Fruit fly (Drosophila melanogaster) whole organism, embryonic: ENCODE results near the gene dx.

Source experiments
- Ada2b ChIP-seq: fragments of 200-800 bp; sonication (Bioruptor generic); IDR thresholded peaks from 2 replicates; pipeline ENCODE4 v1.3.6; 2022; ENCODE audit warnings: missing biosample characterization, missing genetic modification characterization
- Asciz ChIP-seq: fragments of 200-800 bp; sonication (Bioruptor generic); optimal IDR thresholded peaks from 2 replicates; lab custom pipeline; 2017; ENCODE audit warnings: missing biosample characterization, mild to moderate bottlenecking, missing genetic modification characterization, missing genetic modification reagents
- Bgb ChIP-seq: fragments of 200-800 bp; sonication (Bioruptor generic); IDR thresholded peaks from 2 replicates; pipeline ENCODE4 v1.3.6; 2022; ENCODE audit warnings: missing biosample characterization, missing genetic modification characterization; ENCODE audit not compliant: partially characterized antibody
- CG11085 ChIP-seq: fragments of 200-800 bp; sonication (Bioruptor generic); IDR thresholded peaks from 2 replicates; pipeline ENCODE4 v1.3.6; 2022; ENCODE audit warnings: missing biosample characterization, missing genetic modification characterization
- CG12299 ChIP-seq: fragments of 200-800 bp; sonication (Bioruptor generic); optimal IDR thresholded peaks from 2 replicates; lab custom pipeline; 2018; ENCODE audit warnings: missing biosample characterization, mild to moderate bottlenecking, missing genetic modification characterization
- CG1233 ChIP-seq: fragments of 200-800 bp; sonication (Bioruptor generic); optimal IDR thresholded peaks from 4 replicates; lab custom pipeline; 2018; ENCODE audit warnings: missing biosample characterization, mild to moderate bottlenecking, missing genetic modification characterization
- CG12391 ChIP-seq: fragments of 200-800 bp; sonication (Bioruptor generic); optimal IDR thresholded peaks from 3 replicates; lab custom pipeline; 2018; ENCODE audit warnings: missing biosample characterization, mild to moderate bottlenecking, missing genetic modification characterization, moderate library complexity
- CG14860 ChIP-seq: fragments of 200-800 bp; sonication (Bioruptor generic); IDR thresholded peaks from 3 replicates; pipeline ENCODE4 v1.3.6; 2022; ENCODE audit warnings: missing biosample characterization, missing genetic modification characterization; ENCODE audit not compliant: partially characterized antibody
- CG1602 ChIP-seq: fragments of 200-800 bp; sonication (Bioruptor generic); optimal IDR thresholded peaks from 3 replicates; lab custom pipeline; 2016; ENCODE audit warnings: missing biosample characterization, missing genetic modification characterization
- CG16815 ChIP-seq: fragments of 200-800 bp; sonication (Bioruptor generic); optimal IDR thresholded peaks from 3 replicates; lab custom pipeline; 2017; ENCODE audit warnings: missing biosample characterization, mild to moderate bottlenecking, missing genetic modification characterization
- CG17328 ChIP-seq: fragments of 200-800 bp; sonication (Bioruptor generic); IDR thresholded peaks from 2 replicates; pipeline ENCODE4 v1.3.6; 2022; ENCODE audit warnings: missing biosample characterization, missing genetic modification characterization
- CG18262 ChIP-seq: fragments of 200-800 bp; optimal IDR thresholded peaks from 3 replicates; lab custom pipeline; 2019; ENCODE audit warnings: missing biosample characterization, mild to moderate bottlenecking, missing genetic modification characterization, moderate library complexity
- CG2199 ChIP-seq: fragments of 200-800 bp; sonication (Bioruptor generic); IDR thresholded peaks from 3 replicates; pipeline ENCODE4 v1.3.6; 2022; ENCODE audit warnings: missing biosample characterization, missing genetic modification characterization
- CG2202 ChIP-seq: fragments of 200-800 bp; sonication (Bioruptor generic); optimal IDR thresholded peaks from 2 replicates; lab custom pipeline; 2018; ENCODE audit warnings: missing biosample characterization, mild to moderate bottlenecking, missing genetic modification characterization
- CG30403 ChIP-seq: fragments of 200-800 bp; sonication (Bioruptor generic); optimal IDR thresholded peaks from 3 replicates; lab custom pipeline; 2016; ENCODE audit warnings: missing biosample characterization, missing genetic modification characterization
- CG3065 ChIP-seq: fragments of 200-800 bp; sonication (Bioruptor generic); optimal IDR thresholded peaks from 2 replicates; lab custom pipeline; 2016; ENCODE audit warnings: missing biosample characterization, missing genetic modification characterization
- CG3281 ChIP-seq: fragments of 200-800 bp; sonication (Bioruptor generic); optimal IDR thresholded peaks from 3 replicates; lab custom pipeline; 2017; ENCODE audit warnings: missing biosample characterization, mild to moderate bottlenecking, missing genetic modification characterization
- CG33213 ChIP-seq: fragments of 200-800 bp; sonication (Bioruptor generic); optimal IDR thresholded peaks from 3 replicates; lab custom pipeline; 2016; ENCODE audit warnings: missing biosample characterization, missing genetic modification characterization
- CG33557 ChIP-seq: fragments of 200-800 bp; sonication (Bioruptor generic); optimal IDR thresholded peaks from 2 replicates; lab custom pipeline; 2019; ENCODE audit warnings: missing biosample characterization, mild to moderate bottlenecking, missing genetic modification characterization, moderate library complexity
- CG3847 ChIP-seq: fragments of 200-800 bp; sonication (Bioruptor generic); IDR thresholded peaks from 2 replicates; pipeline ENCODE4 v1.3.6; 2022; ENCODE audit warnings: missing biosample characterization, missing genetic modification characterization
- CG4707 ChIP-seq: fragments of 200-800 bp; sonication (Bioruptor generic); optimal IDR thresholded peaks from 2 replicates; lab custom pipeline; 2018; ENCODE audit warnings: missing biosample characterization, mild to moderate bottlenecking, missing genetic modification characterization, moderate library complexity
- CG7556 ChIP-seq: fragments of 200-800 bp; sonication (Bioruptor generic); optimal IDR thresholded peaks from 2 replicates; lab custom pipeline; 2017; ENCODE audit warnings: missing biosample characterization, mild to moderate bottlenecking, missing genetic modification characterization
- D ChIP-seq, 2 experiments: fragments of 200-800 bp in 1 of 2; fragments of >200 bp in 1 of 2; sonication (Bioruptor generic) in 1 of 2; optimal IDR thresholded peaks; 2 replicates in 1 of 2; 3 replicates in 1 of 2; lab custom pipeline; 2017; ENCODE audit warnings: mild to moderate bottlenecking in 1 of 2, missing biosample characterization in 1 of 2, missing genetic modification characterization in 1 of 2, missing genetic modification reagents in 1 of 2
- D19B ChIP-seq: fragments of 200-800 bp; sonication (Bioruptor generic); optimal IDR thresholded peaks from 2 replicates; lab custom pipeline; 2017; ENCODE audit warnings: missing biosample characterization, mild to moderate bottlenecking, missing genetic modification characterization
- Dll ChIP-seq: fragments of 200-800 bp; sonication (Bioruptor generic); IDR thresholded peaks from 4 replicates; pipeline ENCODE4 v1.3.6; 2022; ENCODE audit warnings: missing biosample characterization, missing genetic modification characterization; ENCODE audit not compliant: partially characterized antibody
- Fer3 ChIP-seq: fragments of 200-800 bp; sonication (Bioruptor generic); optimal IDR thresholded peaks from 2 replicates; lab custom pipeline; 2018; ENCODE audit warnings: missing biosample characterization, mild to moderate bottlenecking, missing genetic modification characterization, moderate library complexity
- HLHmδ ChIP-seq: fragments of 200-800 bp; sonication (Bioruptor generic); optimal IDR thresholded peaks from 2 replicates; lab custom pipeline; 2018; ENCODE audit warnings: missing biosample characterization, mild to moderate bottlenecking, missing genetic modification characterization, moderate library complexity
- Nf-YB ChIP-seq: fragments of 200-800 bp; sonication (Bioruptor generic); optimal IDR thresholded peaks from 3 replicates; lab custom pipeline; 2019; ENCODE audit warnings: missing biosample characterization, mild to moderate bottlenecking, missing genetic modification characterization, moderate library complexity
- Side ChIP-seq: fragments of 200-800 bp; sonication (Bioruptor generic); optimal IDR thresholded peaks from 2 replicates; lab custom pipeline; 2016; ENCODE audit warnings: missing biosample characterization, missing genetic modification characterization
- Xrp1 ChIP-seq: fragments of 200-800 bp; sonication (Bioruptor generic); IDR thresholded peaks from 2 replicates; pipeline ENCODE4 v1.3.6; 2022; ENCODE audit warnings: missing biosample characterization, missing genetic modification characterization
- al ChIP-seq: fragments of 200-800 bp; sonication (Bioruptor generic); IDR thresholded peaks from 2 replicates; pipeline ENCODE4 v1.3.6; 2022; ENCODE audit warnings: missing biosample characterization, missing genetic modification characterization
- bigmax ChIP-seq: fragments of 200-800 bp; sonication (Bioruptor generic); optimal IDR thresholded peaks from 2 replicates; lab custom pipeline; 2018; ENCODE audit warnings: missing biosample characterization, mild to moderate bottlenecking, missing genetic modification characterization
- dm ChIP-seq: fragments of 200-800 bp; sonication (Bioruptor generic); optimal IDR thresholded peaks from 3 replicates; lab custom pipeline; 2016; ENCODE audit warnings: missing biosample characterization, missing genetic modification characterization
- emc ChIP-seq: fragments of 200-800 bp; sonication (Bioruptor generic); optimal IDR thresholded peaks from 2 replicates; lab custom pipeline; 2016; ENCODE audit warnings: missing biosample characterization, missing genetic modification characterization
- exex ChIP-seq: fragments of 200-800 bp; sonication (Bioruptor generic); optimal IDR thresholded peaks from 4 replicates; lab custom pipeline; 2018; ENCODE audit warnings: missing biosample characterization, mild to moderate bottlenecking, missing genetic modification characterization, moderate library complexity
- gcm2 ChIP-seq: fragments of 200-800 bp; sonication (Bioruptor generic); optimal IDR thresholded peaks from 2 replicates; lab custom pipeline; 2016; ENCODE audit warnings: missing biosample characterization, missing genetic modification characterization
- gsb-n ChIP-seq: fragments of 200-800 bp; sonication (Bioruptor generic); optimal IDR thresholded peaks from 3 replicates; lab custom pipeline; 2018; ENCODE audit warnings: missing biosample characterization, mild to moderate bottlenecking, missing genetic modification characterization
- nau ChIP-seq: fragments of 200-800 bp; sonication (Bioruptor generic); optimal IDR thresholded peaks from 3 replicates; lab custom pipeline; 2017; ENCODE audit warnings: missing biosample characterization, mild to moderate bottlenecking, missing genetic modification characterization, missing genetic modification reagents
- nom ChIP-seq: fragments of 200-800 bp; sonication (Bioruptor generic); optimal IDR thresholded peaks from 2 replicates; lab custom pipeline; 2017; ENCODE audit warnings: missing biosample characterization, missing genetic modification characterization, mild to moderate bottlenecking, moderate library complexity, missing genetic modification reagents
- odd ChIP-seq: fragments of 200-800 bp; sonication (Bioruptor generic); optimal IDR thresholded peaks from 2 replicates; lab custom pipeline; 2017; ENCODE audit warnings: missing biosample characterization, mild to moderate bottlenecking, missing genetic modification characterization
- onecut ChIP-seq: fragments of 200-800 bp; sonication (Bioruptor generic); IDR thresholded peaks from 2 replicates; pipeline ENCODE4 v1.3.6; 2022; ENCODE audit warnings: missing biosample characterization, missing genetic modification characterization
- otp ChIP-seq: fragments of 200-800 bp; sonication (Bioruptor generic); IDR thresholded peaks from 3 replicates; pipeline ENCODE4, ENCODE4 v1.3.6; 2022; ENCODE audit warnings: missing biosample characterization, missing genetic modification characterization
- pita ChIP-seq: fragments of 200-800 bp; sonication (Bioruptor generic); optimal IDR thresholded peaks from 2 replicates; lab custom pipeline; 2017; ENCODE audit warnings: missing biosample characterization, mild to moderate bottlenecking, missing genetic modification characterization
- pros ChIP-seq: fragments of 200-800 bp; sonication (Bioruptor generic); optimal IDR thresholded peaks from 3 replicates; lab custom pipeline; 2019; ENCODE audit warnings: missing biosample characterization, mild to moderate bottlenecking, missing genetic modification characterization, moderate library complexity
- schlank ChIP-seq: fragments of 200-800 bp; sonication (Bioruptor generic); optimal IDR thresholded peaks from 2 replicates; lab custom pipeline; 2018; ENCODE audit warnings: missing biosample characterization, mild to moderate bottlenecking, missing genetic modification characterization
- sug ChIP-seq: fragments of 200-800 bp; optimal IDR thresholded peaks from 2 replicates; lab custom pipeline; 2019; ENCODE audit warnings: missing biosample characterization, mild to moderate bottlenecking, missing genetic modification characterization, moderate library complexity
- twi ChIP-seq: fragments of 200-800 bp; optimal IDR thresholded peaks from 2 replicates; lab custom pipeline; 2019; ENCODE audit warnings: missing biosample characterization, mild to moderate bottlenecking, missing genetic modification characterization, moderate library complexity
- unpg ChIP-seq: fragments of 200-800 bp; sonication (Bioruptor generic); optimal IDR thresholded peaks from 3 replicates; lab custom pipeline; 2018; ENCODE audit warnings: missing biosample characterization, mild to moderate bottlenecking, missing genetic modification characterization, moderate library complexity
- usp ChIP-seq: fragments of >200 bp; optimal IDR thresholded peaks from 2 replicates; lab custom pipeline; 2017; ENCODE audit warnings: missing biosample characterization, missing genetic modification characterization
- vfl ChIP-seq: fragments of 200-800 bp; sonication (Bioruptor generic); optimal IDR thresholded peaks from 2 replicates; lab custom pipeline; 2016; ENCODE audit warnings: missing biosample characterization, missing genetic modification characterization
- wdn ChIP-seq: fragments of 200-800 bp; sonication (Bioruptor generic); IDR thresholded peaks from 2 replicates; pipeline ENCODE4 v1.3.6; 2022; ENCODE audit warnings: missing biosample characterization, missing genetic modification characterization

dx gene

DNA sequence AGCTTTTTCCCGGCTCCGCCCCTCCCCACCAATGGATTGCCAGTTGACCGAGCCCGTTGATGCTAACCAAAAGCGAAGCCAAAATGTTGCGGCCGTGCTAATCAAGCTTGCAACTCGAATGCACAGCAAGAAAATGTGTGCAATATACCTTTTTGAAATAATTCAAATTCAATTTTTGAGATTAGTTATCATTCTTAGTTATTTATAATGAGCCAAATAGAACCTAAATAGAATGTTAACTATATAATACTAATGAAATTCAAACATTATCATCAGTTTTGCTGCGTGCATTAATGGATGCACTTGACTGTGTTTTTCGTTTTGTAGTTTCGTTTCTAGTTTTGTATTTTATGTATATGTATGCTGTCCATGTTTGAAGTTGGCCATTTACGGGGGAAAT, 8.5 kb downstream of the dx start (continued):
- TF ChIP-seq onecut: 0 out of 2 replicates have a peak, but pooled peaks have one; percentile 29
- TF ChIP-seq D19B: no peak
- TF ChIP-seq Xrp1 (GFP tag; lab: Robert Waterston, UW): peak; percentile 55
- TF ChIP-seq odd (GFP tag; lab: Kevin White, UChicago): no peak
- no peak for TF ChIP-seq CG12299 (tag; lab: Kevin White, UChicago)
- no peak for TF ChIP-seq nom
- no peak for TF ChIP-seq schlank (tag; lab: Kevin White, UChicago)
- no peak for TF ChIP-seq sug (tag; lab: Kevin White, UChicago)
- TF ChIP-seq Asciz (GFP tag; lab: Kevin White, UChicago): no peak
- TF ChIP-seq CG16815 (GFP tag; lab: Kevin White, UChicago): no peak
- TF ChIP-seq Ada2b: 0 out of 2 replicates have a peak, but pooled peaks have one; percentile 28
- no peak for TF ChIP-seq CG1233 (GFP tag; lab: Kevin White, UChicago)
- TF ChIP-seq CG33557 (GFP tag; lab: Kevin White, UChicago): no peak
- no peak for TF ChIP-seq usp (GFP tag; lab: Kevin White, UChicago)
- no peak for TF ChIP-seq Dll
- peak; percentile 27 for TF ChIP-seq CG30403 (GFP tag; lab: Kevin White, UChicago)
- TF ChIP-seq Side: no peak
- TF ChIP-seq CG3065: no peak
- no peak for TF ChIP-seq D (optimal IDR thresholded peaks at IDR 0.05; lab: Kevin White, UChicago)
- TF ChIP-seq D (GFP tag; optimal IDR thresholded peaks at IDR 0.05; lab: Kevin White, UChicago): no peak
- no peak for TF ChIP-seq CG3281 (GFP tag; lab: Kevin White, UChicago)
- TF ChIP-seq exex (tag; lab: Kevin White, UChicago): no peak
- TF ChIP-seq CG2202 (tag; lab: Kevin White, UChicago): no peak
- TF ChIP-seq vfl (GFP tag; lab: Kevin White, UChicago): no peak
- TF ChIP-seq CG7556: peak; percentile 31
- no peak for TF ChIP-seq CG2199 (GFP tag; lab: Robert Waterston, UW)
- TF ChIP-seq Fer3 (tag; lab: Kevin White, UChicago): peak; percentile 1
- no peak for TF ChIP-seq pita (GFP tag; lab: Kevin White, UChicago)
- TF ChIP-seq twi (tag; lab: Kevin White, UChicago): no peak
- TF ChIP-seq bigmax (GFP tag; lab: Kevin White, UChicago): no peak
- TF ChIP-seq CG33213 (GFP tag; lab: Kevin White, UChicago): no peak
- peak; percentile 67 for TF ChIP-seq unpg
- no peak for TF ChIP-seq wdn (GFP tag; lab: Robert Waterston, UW)
- no peak for TF ChIP-seq CG11085 (GFP tag; lab: Robert Waterston, UW)
- no peak for TF ChIP-seq al (GFP tag; lab: Robert Waterston, UW)
- peak; percentile 54; the same call in 1 of the 3 replicates for TF ChIP-seq otp (GFP tag; lab: Robert Waterston, UW)
- TF ChIP-seq gcm2: no peak
- no peak for TF ChIP-seq CG4707 (GFP tag; lab: Kevin White, UChicago)
- TF ChIP-seq CG17328 (GFP tag; lab: Robert Waterston, UW): peak; percentile 40; the same call in 1 of the 2 replicates
- peak; percentile 14 for TF ChIP-seq gsb-n (tag; lab: Kevin White, UChicago)
- TF ChIP-seq pros (GFP tag; lab: Kevin White, UChicago): no peak
- TF ChIP-seq CG18262: peak; percentile 35
- no peak for TF ChIP-seq Nf-YB (GFP tag; lab: Kevin White, UChicago)
- no peak for TF ChIP-seq Bgb (GFP tag; lab: Robert Waterston, UW)
- no peak for TF ChIP-seq CG14860 (GFP tag; lab: Robert Waterston, UW)
- TF ChIP-seq CG1602 (GFP tag; lab: Kevin White, UChicago): no peak
- TF ChIP-seq emc (GFP tag; lab: Kevin White, UChicago): no peak
- peak; percentile 51 for TF ChIP-seq CG12391
- TF ChIP-seq nau: no peak
- no peak for TF ChIP-seq dm (GFP tag; lab: Kevin White, UChicago)
- TF ChIP-seq HLHmδ (GFP tag; lab: Kevin White, UChicago): no peak
- TF ChIP-seq CG3847 (GFP tag; lab: Robert Waterston, UW): no peak
